Fruit fly (Drosophila melanogaster) whole organism, embryonic: Measurements from ENCODE around the gene CheB38c.

Experiments
- CG10321 ChIP-seq: fragments of 200-800 bp; sonication (Bioruptor generic); IDR thresholded peaks from 2 replicates; pipeline ENCODE4 v1.3.6; 2022; ENCODE audit warnings: missing biosample characterization, missing genetic modification characterization
- CG11456 ChIP-seq: fragments of 200-800 bp; sonication (Bioruptor generic); IDR thresholded peaks from 3 replicates; pipeline ENCODE4 v1.3.6; 2022; ENCODE audit warnings: missing biosample characterization, missing genetic modification characterization
- CG17829 ChIP-seq: fragments of 200-800 bp; optimal IDR thresholded peaks from 2 replicates; lab custom pipeline; 2019; ENCODE audit warnings: missing biosample characterization, mild to moderate bottlenecking, missing genetic modification characterization, moderate library complexity
- CG7556 ChIP-seq: fragments of 200-800 bp; sonication (Bioruptor generic); optimal IDR thresholded peaks from 2 replicates; lab custom pipeline; 2017; ENCODE audit warnings: missing biosample characterization, mild to moderate bottlenecking, missing genetic modification characterization
- CG8359 ChIP-seq: fragments of 200-800 bp; sonication (Bioruptor generic); optimal IDR thresholded peaks from 2 replicates; lab custom pipeline; 2017; ENCODE audit warnings: missing biosample characterization, mild to moderate bottlenecking, missing genetic modification characterization, borderline replicate concordance
- Dek ChIP-seq: fragments of 200-800 bp; sonication (Bioruptor generic); optimal IDR thresholded peaks from 3 replicates; lab custom pipeline; 2019; ENCODE audit warnings: missing biosample characterization, mild to moderate bottlenecking, missing genetic modification characterization, moderate library complexity
- Nf-YA ChIP-seq: fragments of 200-800 bp; sonication (Bioruptor generic); IDR thresholded peaks from 2 replicates; pipeline ENCODE4 v1.3.6; 2022; ENCODE audit warnings: missing biosample characterization, missing genetic modification characterization
- ase ChIP-seq: fragments of 200-800 bp; sonication (Bioruptor generic); IDR thresholded peaks from 3 replicates; pipeline ENCODE4 v1.3.6; 2022; ENCODE audit warnings: missing biosample characterization, missing genetic modification characterization
- chn ChIP-seq: fragments of 200-800 bp; sonication (Bioruptor generic); optimal IDR thresholded peaks from 2 replicates; lab custom pipeline; 2016; ENCODE audit warnings: missing biosample characterization, missing genetic modification characterization
- esg ChIP-seq: fragments of 200-800 bp; sonication (Bioruptor generic); conservative IDR thresholded peaks from 2 replicates; pipeline ENCODE4 v1.3.6; 2022; ENCODE audit warnings: missing biosample characterization, missing genetic modification characterization
- ind ChIP-seq: fragments of 200-800 bp; sonication (Bioruptor generic); optimal IDR thresholded peaks from 3 replicates; lab custom pipeline; 2016; ENCODE audit warnings: missing biosample characterization, missing genetic modification characterization
- ken ChIP-seq: fragments of 200-800 bp; sonication (Bioruptor generic); IDR thresholded peaks from 3 replicates; pipeline ENCODE4 v1.3.6; 2022; ENCODE audit warnings: missing biosample characterization, missing genetic modification characterization
- usp ChIP-seq: fragments of >200 bp; optimal IDR thresholded peaks from 2 replicates; lab custom pipeline; 2017; ENCODE audit warnings: missing biosample characterization, missing genetic modification characterization

dm6 chr2L:20808510-20809195 lies 12.0 kb downstream of the CheB38c start:
- TF ChIP-seq CG7556 (GFP tag; lab: Kevin White, UChicago), result peak; percentile 74
- no peak for TF ChIP-seq CG11456 (GFP tag; lab: Robert Waterston, UW)
- no peak for TF ChIP-seq ase (GFP tag; lab: Robert Waterston, UW)
- TF ChIP-seq esg (GFP tag; lab: Robert Waterston, UW), result no peak
- no peak for TF ChIP-seq Nf-YA (GFP tag; lab: Robert Waterston, UW)
- TF ChIP-seq ind (GFP tag; lab: Kevin White, UChicago), result no peak
- no peak for TF ChIP-seq Dek (tag; lab: Kevin White, UChicago)
- TF ChIP-seq CG17829, result no peak
- TF ChIP-seq CG10321, result 0 out of 2 replicates have a peak, but pooled peaks have one; percentile 6
- no peak for TF ChIP-seq usp (GFP tag; lab: Kevin White, UChicago)
- TF ChIP-seq ken (GFP tag; lab: Robert Waterston, UW), result no peak
- TF ChIP-seq chn (GFP tag; lab: Kevin White, UChicago), result no peak
- TF ChIP-seq CG8359 (GFP tag; lab: Kevin White, UChicago), result no peak
